Fruit fly (Drosophila melanogaster) whole organism, embryonic: Measurements from ENCODE around the gene Ptp69D.

ENCODE experiments used
- Bteb2 ChIP-seq: fragments of 200-800 bp; sonication (Bioruptor generic); optimal IDR thresholded peaks from 2 replicates; lab custom pipeline; 2016; ENCODE audit warnings: missing biosample characterization, missing genetic modification characterization
- CG10462 ChIP-seq: fragments of 200-800 bp; sonication (Bioruptor generic); optimal IDR thresholded peaks from 2 replicates; lab custom pipeline; 2016; ENCODE audit warnings: missing biosample characterization, missing genetic modification characterization
- CG12659 ChIP-seq: fragments of 200-800 bp; sonication (Bioruptor generic); optimal IDR thresholded peaks from 3 replicates; lab custom pipeline; 2017; ENCODE audit warnings: mild to moderate bottlenecking, missing biosample characterization, missing genetic modification reagents, missing genetic modification characterization
- CG12942 ChIP-seq: fragments of 200-800 bp; sonication (Bioruptor generic); optimal IDR thresholded peaks from 3 replicates; lab custom pipeline; 2016; ENCODE audit warnings: missing biosample characterization, missing genetic modification characterization
- CG1529 ChIP-seq: fragments of 200-800 bp; sonication (Bioruptor generic); optimal IDR thresholded peaks from 3 replicates; lab custom pipeline; 2018; ENCODE audit warnings: missing biosample characterization, missing genetic modification characterization
- CG15514 ChIP-seq: fragments of 200-800 bp; sonication (Bioruptor generic); optimal IDR thresholded peaks from 3 replicates; lab custom pipeline; 2017; ENCODE audit warnings: missing biosample characterization, missing genetic modification characterization, mild to moderate bottlenecking, moderate library complexity, missing genetic modification reagents
- CG1603 ChIP-seq: fragments of 200-800 bp; sonication (Bioruptor generic); optimal IDR thresholded peaks from 2 replicates; lab custom pipeline; 2019; ENCODE audit warnings: missing biosample characterization, mild to moderate bottlenecking, missing genetic modification characterization, moderate library complexity
- CG1647 ChIP-seq: fragments of 200-800 bp; sonication (Bioruptor generic); optimal IDR thresholded peaks from 3 replicates; lab custom pipeline; 2016; ENCODE audit warnings: missing biosample characterization, missing genetic modification characterization
- CG18619 ChIP-seq: fragments of 200-800 bp; sonication (Bioruptor generic); optimal IDR thresholded peaks from 3 replicates; lab custom pipeline; 2017; ENCODE audit warnings: missing biosample characterization, mild to moderate bottlenecking, missing genetic modification characterization
- CG32532 ChIP-seq: fragments of 200-800 bp; sonication (Bioruptor generic); IDR thresholded peaks from 2 replicates; pipeline ENCODE4 v1.3.6; 2022; ENCODE audit warnings: missing biosample characterization, missing genetic modification characterization
- CG5245 ChIP-seq: fragments of 200-800 bp; sonication (Bioruptor generic); optimal IDR thresholded peaks from 3 replicates; lab custom pipeline; 2016; ENCODE audit warnings: missing biosample characterization, missing genetic modification characterization
- CG6254 ChIP-seq: fragments of 200-800 bp; sonication (Bioruptor generic); optimal IDR thresholded peaks from 3 replicates; lab custom pipeline; 2017; ENCODE audit warnings: mild to moderate bottlenecking, missing biosample characterization, missing genetic modification reagents, missing genetic modification characterization
- CG7839 ChIP-seq: fragments of 200-800 bp; sonication (Bioruptor generic); optimal IDR thresholded peaks from 3 replicates; lab custom pipeline; 2018; ENCODE audit warnings: missing biosample characterization, mild to moderate bottlenecking, missing genetic modification characterization, moderate library complexity
- CG8478 ChIP-seq: fragments of >200 bp; optimal IDR thresholded peaks from 2 replicates; lab custom pipeline; 2018
- CG8924 ChIP-seq: fragments of 200-800 bp; optimal IDR thresholded peaks from 3 replicates; lab custom pipeline; 2019; ENCODE audit warnings: missing biosample characterization, mild to moderate bottlenecking, missing genetic modification characterization, moderate library complexity
- CG9727 ChIP-seq: fragments of 200-800 bp; sonication (Bioruptor generic); optimal IDR thresholded peaks from 3 replicates; lab custom pipeline; 2017; ENCODE audit warnings: missing biosample characterization, mild to moderate bottlenecking, missing genetic modification characterization
- CG9876 ChIP-seq: fragments of 200-800 bp; sonication (Bioruptor generic); optimal IDR thresholded peaks from 2 replicates; lab custom pipeline; 2016; ENCODE audit warnings: missing biosample characterization, missing genetic modification characterization
- CTCF ChIP-seq: fragments of 200-800 bp; sonication (Bioruptor generic); optimal IDR thresholded peaks from 2 replicates; lab custom pipeline; 2017; ENCODE audit warnings: missing biosample characterization, mild to moderate bottlenecking, missing genetic modification characterization, moderate library complexity
- Dip2 ChIP-seq: fragments of 200-800 bp; sonication (Bioruptor generic); IDR thresholded peaks from 2 replicates; pipeline ENCODE4 v1.3.6; 2022; ENCODE audit warnings: missing biosample characterization, missing genetic modification characterization
- E2f2 ChIP-seq: fragments of 200-800 bp; sonication (Bioruptor generic); IDR thresholded peaks from 2 replicates; pipeline ENCODE4 v1.3.6; 2022; ENCODE audit warnings: missing biosample characterization, missing genetic modification characterization
- GATAe ChIP-seq: fragments of 200-800 bp; sonication (Bioruptor generic); conservative IDR thresholded peaks from 2 replicates; pipeline ENCODE4 v1.3.6; 2022; ENCODE audit warnings: missing biosample characterization, missing genetic modification characterization
- H2.0 ChIP-seq: fragments of 200-800 bp; sonication (Bioruptor generic); IDR thresholded peaks from 2 replicates; pipeline ENCODE4 v1.3.6; 2022; ENCODE audit warnings: missing biosample characterization, missing genetic modification characterization
- HHEX ChIP-seq: fragments of 200-800 bp; sonication (Bioruptor generic); optimal IDR thresholded peaks from 3 replicates; lab custom pipeline; 2017; ENCODE audit warnings: missing biosample characterization, mild to moderate bottlenecking, missing genetic modification characterization, missing genetic modification reagents
- HmgD ChIP-seq: fragments of 200-800 bp; sonication (Bioruptor generic); optimal IDR thresholded peaks from 3 replicates; lab custom pipeline; 2016; ENCODE audit warnings: missing biosample characterization, missing genetic modification characterization
- HmgZ ChIP-seq: fragments of 200-800 bp; sonication (Bioruptor generic); optimal IDR thresholded peaks from 2 replicates; lab custom pipeline; 2018; ENCODE audit warnings: missing biosample characterization, mild to moderate bottlenecking, missing genetic modification characterization
- Hsf ChIP-seq: fragments of 200-800 bp; sonication (Bioruptor generic); optimal IDR thresholded peaks from 3 replicates; lab custom pipeline; 2016; ENCODE audit warnings: missing biosample characterization, missing genetic modification characterization
- Med ChIP-seq: fragments of 200-800 bp; sonication (Bioruptor generic); peaks from one replicate; lab custom pipeline; 2016; ENCODE audit warnings: missing biosample characterization, missing genetic modification characterization, mild to moderate bottlenecking, inconsistent platforms, moderate library complexity
- NC2α ChIP-seq: fragments of 200-800 bp; sonication (Bioruptor generic); optimal IDR thresholded peaks from 2 replicates; lab custom pipeline; 2016; ENCODE audit warnings: missing biosample characterization, missing genetic modification characterization
- Nf-YC ChIP-seq: fragments of 200-800 bp; optimal IDR thresholded peaks from 3 replicates; lab custom pipeline; 2019; ENCODE audit warnings: missing biosample characterization, mild to moderate bottlenecking, missing genetic modification characterization, moderate library complexity
- Oaz ChIP-seq: fragments of 200-800 bp; sonication (Bioruptor generic); IDR thresholded peaks from 2 replicates; pipeline ENCODE4 v1.3.6; 2022; ENCODE audit warnings: missing biosample characterization, missing genetic modification characterization
- Optix ChIP-seq: fragments of 200-800 bp; sonication (Bioruptor generic); IDR thresholded peaks from 3 replicates; pipeline ENCODE4 v1.3.6; 2022; ENCODE audit warnings: missing biosample characterization, missing genetic modification characterization
- Rx ChIP-seq: fragments of 200-800 bp; sonication (Bioruptor generic); IDR thresholded peaks from 2 replicates; pipeline ENCODE4 v1.3.6; 2022; ENCODE audit warnings: missing biosample characterization, missing genetic modification characterization
- Six4 ChIP-seq: fragments of 200-800 bp; sonication (Bioruptor generic); optimal IDR thresholded peaks from 2 replicates; lab custom pipeline; 2016; ENCODE audit warnings: missing biosample characterization, missing genetic modification characterization
- Sox102F ChIP-seq: fragments of 200-800 bp; sonication (Bioruptor generic); optimal IDR thresholded peaks from 2 replicates; lab custom pipeline; 2018; ENCODE audit warnings: missing biosample characterization, mild to moderate bottlenecking, missing genetic modification characterization, moderate library complexity
- amos ChIP-seq: fragments of 200-800 bp; sonication (Bioruptor generic); IDR thresholded peaks from 2 replicates; pipeline ENCODE4 v1.3.6; 2022; ENCODE audit warnings: missing biosample characterization, missing genetic modification characterization; ENCODE audit not compliant: partially characterized antibody
- aop ChIP-seq: fragments of 200-800 bp; sonication (Bioruptor generic); IDR thresholded peaks from 2 replicates; pipeline ENCODE4 v1.3.6; 2022; ENCODE audit warnings: missing biosample characterization, missing genetic modification characterization
- ato ChIP-seq: fragments of 200-800 bp; sonication (Bioruptor generic); IDR thresholded peaks from 2 replicates; pipeline ENCODE4 v1.3.6; 2022; ENCODE audit warnings: missing biosample characterization, missing genetic modification characterization; ENCODE audit not compliant: partially characterized antibody
- bab2 ChIP-seq: fragments of 200-800 bp; sonication (Bioruptor generic); optimal IDR thresholded peaks from 2 replicates; lab custom pipeline; 2016; ENCODE audit warnings: missing biosample characterization, missing genetic modification characterization
- bcd ChIP-seq: fragments of 200-800 bp; sonication (Bioruptor generic); optimal IDR thresholded peaks from 2 replicates; lab custom pipeline; 2017; ENCODE audit warnings: missing biosample characterization, mild to moderate bottlenecking, missing genetic modification characterization
- bowl ChIP-seq: fragments of 200-800 bp; sonication (Bioruptor generic); IDR thresholded peaks from 2 replicates; pipeline ENCODE4 v1.3.6; 2022; ENCODE audit warnings: missing biosample characterization, missing genetic modification characterization
- br ChIP-seq: fragments of >200 bp; optimal IDR thresholded peaks from 2 replicates; lab custom pipeline; 2017
- bsh ChIP-seq, 2 experiments: fragments of 200-800 bp; sonication (Bioruptor generic); optimal IDR thresholded peaks; 2 replicates each; lab custom pipeline; 2017 to 2018; ENCODE audit warnings: mild to moderate bottlenecking in 2 of 2, missing biosample characterization in 2 of 2, missing genetic modification characterization in 2 of 2, moderate library complexity in 1 of 2
- chif ChIP-seq, 2 experiments: fragments of 200-800 bp; sonication (Bioruptor generic); optimal IDR thresholded peaks; 3 replicates each; lab custom pipeline; 2016; ENCODE audit warnings: missing biosample characterization in 2 of 2, missing genetic modification characterization in 2 of 2
- chm ChIP-seq: fragments of 200-800 bp; sonication (Bioruptor generic); IDR thresholded peaks from 2 replicates; pipeline ENCODE4 v1.3.6; 2022; ENCODE audit warnings: missing biosample characterization, missing genetic modification characterization
- fd64A ChIP-seq: fragments of 200-800 bp; sonication (Bioruptor generic); optimal IDR thresholded peaks from 3 replicates; lab custom pipeline; 2018; ENCODE audit warnings: missing biosample characterization, mild to moderate bottlenecking, missing genetic modification characterization
- maf-S ChIP-seq: fragments of 200-800 bp; sonication (Bioruptor generic); optimal IDR thresholded peaks from 2 replicates; lab custom pipeline; 2016; ENCODE audit warnings: missing biosample characterization, missing genetic modification characterization
- nom ChIP-seq: fragments of 200-800 bp; sonication (Bioruptor generic); optimal IDR thresholded peaks from 2 replicates; lab custom pipeline; 2017; ENCODE audit warnings: missing biosample characterization, missing genetic modification characterization, mild to moderate bottlenecking, moderate library complexity, missing genetic modification reagents
- p53 ChIP-seq: fragments of 200-800 bp; sonication (Bioruptor generic); optimal IDR thresholded peaks from 2 replicates; lab custom pipeline; 2016; ENCODE audit warnings: missing biosample characterization, missing genetic modification characterization
- pros ChIP-seq: fragments of 200-800 bp; sonication (Bioruptor generic); optimal IDR thresholded peaks from 3 replicates; lab custom pipeline; 2019; ENCODE audit warnings: missing biosample characterization, mild to moderate bottlenecking, missing genetic modification characterization, moderate library complexity
- sob ChIP-seq: fragments of 200-800 bp; sonication (Bioruptor generic); IDR thresholded peaks from 2 replicates; pipeline ENCODE4 v1.3.6; 2022; ENCODE audit warnings: missing biosample characterization, missing genetic modification characterization
- sqz ChIP-seq: fragments of 200-800 bp; sonication (Bioruptor generic); optimal IDR thresholded peaks from 3 replicates; lab custom pipeline; 2018; ENCODE audit warnings: missing biosample characterization, mild to moderate bottlenecking, missing genetic modification characterization
- tgo ChIP-seq: fragments of 200-800 bp; sonication (Bioruptor generic); IDR thresholded peaks from 3 replicates; pipeline ENCODE4 v1.3.6; 2022; ENCODE audit warnings: missing biosample characterization, missing genetic modification characterization
- usp ChIP-seq: fragments of >200 bp; optimal IDR thresholded peaks from 2 replicates; lab custom pipeline; 2017; ENCODE audit warnings: missing biosample characterization, missing genetic modification characterization

Gene Ptp69D

dm6 chr3L:12754769-12755189 lies 20.0 kb downstream of the Ptp69D start, which contains the start of the genes CG10973 and Vps13D (continued):
- TF ChIP-seq CG8478 (lab: Kevin White, UChicago) (no peak), chif (GFP tag; optimal IDR thresholded peaks at IDR 0.05; lab: Kevin White, UChicago) (no peak), ato (no peak; the same call in none of the 2 replicates), CG32532 (GFP tag; lab: Robert Waterston, UW) (0 out of 2 replicates have a peak, but pooled peaks have one; percentile 7), nom (GFP tag; lab: Kevin White, UChicago) (no peak), CTCF (GFP tag; lab: Kevin White, UChicago) (peak; percentile 44), maf-S (no peak), Hsf (GFP tag; lab: Kevin White, UChicago) (peak; percentile 52), br (lab: Kevin White, UChicago) (no peak), Optix (GFP tag; lab: Robert Waterston, UW) (no peak), CG6254 (GFP tag; lab: Kevin White, UChicago) (peak; percentile 68), Nf-YC (tag; lab: Kevin White, UChicago) (no peak), fd64A (GFP tag; lab: Kevin White, UChicago) (peak; percentile 90), pros (no peak), Sox102F (GFP tag; lab: Kevin White, UChicago) (no peak), sob (peak; percentile 53; the same call in 1 of the 2 replicates), aop (GFP tag; lab: Robert Waterston, UW) (no peak), Six4 (GFP tag; lab: Kevin White, UChicago) (peak; percentile 32), usp (no peak), HHEX (GFP tag; lab: Kevin White, UChicago) (no peak), bab2 (GFP tag; lab: Kevin White, UChicago) (peak; percentile 41), CG15514 (GFP tag; lab: Kevin White, UChicago) (no peak), CG18619 (GFP tag; lab: Kevin White, UChicago) (no peak), CG1647 (GFP tag; lab: Kevin White, UChicago) (peak; percentile 57), Med (GFP tag; lab: Kevin White, UChicago) (no peak), NC2α (no peak), Bteb2 (GFP tag; lab: Kevin White, UChicago) (peak; percentile 27), GATAe (no peak), amos (GFP tag; lab: Robert Waterston, UW) (peak; percentile 88), CG10462 (no peak), bsh (GFP tag; optimal IDR thresholded peaks at IDR 0.05; lab: Kevin White, UChicago) (no peak), CG12659 (peak; percentile 82), tgo (no peak; the same call in 2 of the 3 replicates), CG8924 (tag; lab: Kevin White, UChicago) (no peak), CG9727 (GFP tag; lab: Kevin White, UChicago) (no peak), Dip2 (GFP tag; lab: Robert Waterston, UW) (no peak), HmgZ (peak; percentile 71), CG5245 (no peak), p53 (GFP tag; lab: Kevin White, UChicago) (no peak), bowl (GFP tag; lab: Robert Waterston, UW) (no peak), chm (no peak), H2.0 (no peak), CG1603 (peak; percentile 97), E2f2 (peak; percentile 40; the same call in 1 of the 2 replicates), HmgD (GFP tag; lab: Kevin White, UChicago) (no peak), CG9876 (no peak), CG12942 (GFP tag; lab: Kevin White, UChicago) (peak; percentile 19), CG1529 (GFP tag; lab: Kevin White, UChicago) (no peak), Oaz (no peak), bcd (no peak), CG7839 (tag; lab: Kevin White, UChicago) (no peak), sqz (GFP tag; lab: Kevin White, UChicago) (no peak), Rx (GFP tag; lab: Robert Waterston, UW) (no peak)
